Worm (Caenorhabditis elegans): Measurements from ENCODE around the gene ZK185.2.
A peak's percentile ranks its signal among the peaks of the same experiment; 100 is the strongest.

DNA sequence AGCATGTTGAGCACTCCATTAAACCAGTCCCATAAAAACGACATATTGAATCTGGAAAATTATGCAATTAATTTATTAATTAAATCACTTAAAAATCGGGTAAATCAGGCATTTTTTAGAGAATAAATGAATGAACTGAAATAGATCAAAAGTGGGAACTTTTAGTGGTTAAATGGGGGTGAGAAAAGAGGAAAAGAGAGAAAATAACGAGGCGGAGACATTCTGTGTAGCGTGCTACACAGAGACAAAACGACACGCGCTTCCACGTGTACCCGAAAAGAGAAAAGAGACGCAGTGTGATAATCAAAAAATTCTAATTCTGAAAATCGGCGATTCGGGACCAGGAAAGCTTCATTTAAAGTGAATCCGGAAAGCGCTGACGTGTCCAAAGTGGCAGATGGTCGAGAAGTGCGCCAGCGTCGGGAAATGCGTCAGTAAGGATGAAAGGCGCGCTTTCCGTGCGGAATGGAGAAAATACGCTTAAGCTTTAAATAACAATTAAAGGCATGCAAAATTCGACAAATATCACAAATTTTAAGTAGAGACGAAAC lies 23.0 kb upstream of the ZK185.2 start, which contains the start of gene sar-1:
- TF ChIP-seq ama-1 (optimal IDR thresholded peaks at IDR 0.05) (no peak), fkh-10 (GFP tag; optimal IDR thresholded peaks at IDR 0.05) (peak; percentile 11), zip-11 (GFP tag; IDR thresholded peaks at IDR 0.05) (no peak), R02D3.7 (tag; optimal IDR thresholded peaks at IDR 0.05) (no peak), pqm-1 (tag; optimal IDR thresholded peaks at IDR 0.05) (peak; percentile 34), unc-39 (tag; optimal IDR thresholded peaks at IDR 0.05) (no peak), attf-4 (tag; optimal IDR thresholded peaks at IDR 0.05) (no peak), zag-1 (tag; optimal IDR thresholded peaks at IDR 0.05) (no peak), F10B5.3 (tag; optimal IDR thresholded peaks at IDR 0.05) (peak; percentile 67), ceh-20 (GFP tag; IDR thresholded peaks at IDR 0.05) (peak; percentile 47; the same call in 1 of the 2 replicates), mdl-1 (tag; optimal IDR thresholded peaks at IDR 0.05) (peak; percentile 60 to 83)
